In genomic region chrV:14185438-14185837, ce11 we compare ENCODE assay signal across 1 worm cellular context.
TF ChIP-seq lines count a peak whose summit lies in the region.

Gene trm-1, minus strand, starts transcription at chrV:14185612.
Gene ints-2, plus strand, starts transcription at chrV:14185686.

TF ChIP-seq in whole organism, L1 larva, 84 proteins besides CTCF, POLR2A, EP300 and RAD21 (continued from another document):
- TF ChIP-seq pag-3 (tag; optimal IDR thresholded peaks at IDR 0.05; lab: Kevin White, UChicago; ENCODE audit: borderline replicate concordance, insufficient read depth) (no peak), isw-1 (GFP tag; IDR thresholded peaks at IDR 0.05; lab: Robert Waterston, UW) (peak; percentile 30), ceh-82 (tag; optimal IDR thresholded peaks at IDR 0.05; lab: Kevin White, UChicago) (peak; percentile 61 to 69 (median 65)), aha-1 (tag; optimal IDR thresholded peaks at IDR 0.05; lab: Kevin White, UChicago) (no peak), C16A3.4 (tag; optimal IDR thresholded peaks at IDR 0.05; lab: Kevin White, UChicago) (peak; percentile 52), hpl-2 (GFP tag; optimal IDR thresholded peaks at IDR 0.05; lab: Kevin White, UChicago) (no peak), tbx-2 (tag; optimal IDR thresholded peaks at IDR 0.05; lab: Kevin White, UChicago) (peak; percentile 67), snu-23 (GFP tag; optimal IDR thresholded peaks at IDR 0.05; lab: Kevin White, UChicago) (peak; percentile 73), ztf-11 (tag; optimal IDR thresholded peaks at IDR 0.05; lab: Kevin White, UChicago) (peak in 1 of 2 experiments; percentile 55), xbp-1 (tag; optimal IDR thresholded peaks at IDR 0.05; lab: Kevin White, UChicago) (peak; percentile 64), mef-2 (tag; optimal IDR thresholded peaks at IDR 0.05; lab: Kevin White, UChicago) (no peak), pax-3 (tag; optimal IDR thresholded peaks at IDR 0.05; lab: Kevin White, UChicago) (no peak), rnt-1 (tag; optimal IDR thresholded peaks at IDR 0.05; lab: Kevin White, UChicago) (peak; percentile 89), ceh-90 (tag; optimal IDR thresholded peaks at IDR 0.05; lab: Kevin White, UChicago) (peak; percentile 39), elt-3 (tag; optimal IDR thresholded peaks at IDR 0.05; lab: Kevin White, UChicago) (peak in 1 of 6 experiments; percentile 5), nhr-76 (tag; optimal IDR thresholded peaks at IDR 0.05; lab: Kevin White, UChicago) (no peak), grh-1 (GFP tag; IDR thresholded peaks at IDR 0.05; lab: Robert Waterston, UW) (peak; percentile 45), unc-62 (GFP tag; optimal IDR thresholded peaks at IDR 0.05; lab: Kevin White, UChicago) (no peak)
